Worm (Caenorhabditis elegans): Measurements from ENCODE around the gene ceh-34.

ce11 chrV:5288676-5289075, 30.7 kb downstream of the ceh-34 start:
- TF ChIP-seq hlh-15 (tag; optimal IDR thresholded peaks at IDR 0.05) (no peak), tbx-2 (tag; optimal IDR thresholded peaks at IDR 0.05) (no peak), ceh-22 (tag; optimal IDR thresholded peaks at IDR 0.05) (no peak), ceh-14 (tag; optimal IDR thresholded peaks at IDR 0.05) (no peak), hlh-30 (tag; optimal IDR thresholded peaks at IDR 0.05; ENCODE audit: insufficient read depth) (no peak), lim-6 (tag; optimal IDR thresholded peaks at IDR 0.05) (no peak), nhr-11 (tag; optimal IDR thresholded peaks at IDR 0.05) (no peak), ceh-9 (tag; optimal IDR thresholded peaks at IDR 0.05) (no peak), nfya-1 (tag; optimal IDR thresholded peaks at IDR 0.05) (no peak), lin-11 (tag; optimal IDR thresholded peaks at IDR 0.05) (no peak), ama-1 (optimal IDR thresholded peaks at IDR 0.05) (no peak), ceh-19 (GFP tag; optimal IDR thresholded peaks at IDR 0.05) (no peak), pqm-1 (tag; optimal IDR thresholded peaks at IDR 0.05) (no peak)

All from whole organism, late embryonic.